Worm (Caenorhabditis elegans): ENCODE results near the gene idpa-2.

idpa-2 gene

ce11 chrII:8751042-8751441 lies 41.5 kb downstream of the idpa-2 start (continued):
- TF ChIP-seq nhr-41 (GFP tag; IDR thresholded peaks at IDR 0.05) (no peak), nhr-77 (tag; optimal IDR thresholded peaks at IDR 0.05) (no peak), jun-1 (tag; optimal IDR thresholded peaks at IDR 0.05) (no peak), dpl-1 (GFP tag; optimal IDR thresholded peaks at IDR 0.05) (no peak), unc-62 (GFP tag; optimal IDR thresholded peaks at IDR 0.05 in 1 of 2) (peak in 1 of 2 experiments; percentile 47), unc-62 (tag; optimal IDR thresholded peaks at IDR 0.05) (no peak), ZK546.5 (tag; optimal IDR thresholded peaks at IDR 0.05) (no peak), lin-38 (GFP tag; IDR thresholded peaks at IDR 0.05) (no peak), unc-39 (tag; optimal IDR thresholded peaks at IDR 0.05) (no peak), egl-27 (tag; optimal IDR thresholded peaks at IDR 0.05) (no peak), zag-1 (tag; optimal IDR thresholded peaks at IDR 0.05) (no peak), egl-43 (GFP tag; IDR thresholded peaks at IDR 0.05) (no peak), unc-130 (GFP tag; optimal IDR thresholded peaks at IDR 0.05) (no peak), hlh-11 (tag; optimal IDR thresholded peaks at IDR 0.05) (peak; percentile 66), saeg-2 (GFP tag; IDR thresholded peaks at IDR 0.05) (no peak), ceh-62 (tag; optimal IDR thresholded peaks at IDR 0.05) (no peak)

- TF ChIP-seq lin-38 (GFP tag; IDR thresholded peaks at IDR 0.05): no peak
- no peak for TF ChIP-seq mxl-2 (GFP tag; conservative IDR thresholded peaks at IDR 0.05)
- TF ChIP-seq F49E8.2 (tag; optimal IDR thresholded peaks at IDR 0.05; ENCODE audit: borderline replicate concordance): no peak
- no peak for TF ChIP-seq mdt-29 (GFP tag; IDR thresholded peaks at IDR 0.05)
- no peak for TF ChIP-seq T20F7.1 (GFP tag; optimal IDR thresholded peaks at IDR 0.05)
- TF ChIP-seq ctbp-1 (GFP tag; IDR thresholded peaks at IDR 0.05): no peak
- no peak for TF ChIP-seq aha-1 (tag)
- no peak for TF ChIP-seq ztf-11 (tag; optimal IDR thresholded peaks at IDR 0.05)
- TF ChIP-seq nhr-25 (tag; optimal IDR thresholded peaks at IDR 0.05; ENCODE audit: borderline replicate concordance, insufficient read depth): no peak
- TF ChIP-seq Y48G9A.11 (GFP tag; IDR thresholded peaks at IDR 0.05): no peak
- no peak for TF ChIP-seq mxl-3 (GFP tag; optimal IDR thresholded peaks at IDR 0.05)
- TF ChIP-seq egl-43 (GFP tag; IDR thresholded peaks at IDR 0.05): no peak
- TF ChIP-seq hlh-11 (tag; optimal IDR thresholded peaks at IDR 0.05): no peak
- TF ChIP-seq zfp-3 (GFP tag; conservative IDR thresholded peaks at IDR 0.05): no peak
- no peak for TF ChIP-seq duxl-1 (tag; optimal IDR thresholded peaks at IDR 0.05; ENCODE audit: poor library complexity)
- TF ChIP-seq pha-4 (GFP tag; IDR thresholded peaks at IDR 0.05): no peak
- no peak for TF ChIP-seq pha-4 (tag; optimal IDR thresholded peaks at IDR 0.05)
- no peak for TF ChIP-seq nhr-10 (tag; optimal IDR thresholded peaks at IDR 0.05)
- no peak for TF ChIP-seq nhr-42 (GFP tag; IDR thresholded peaks at IDR 0.05)
Observed at ce11 chrII:8750056-8750455, 42.5 kb downstream of the idpa-2 start.

- TF ChIP-seq mxl-3 (GFP tag; optimal IDR thresholded peaks at IDR 0.05): peak; percentile 18
- no peak for TF ChIP-seq unc-39 (tag; optimal IDR thresholded peaks at IDR 0.05)
- peak in 1 of 2 experiments; percentile 66 for TF ChIP-seq unc-62 (GFP tag; optimal IDR thresholded peaks at IDR 0.05 in 1 of 2)
- TF ChIP-seq unc-62 (tag; optimal IDR thresholded peaks at IDR 0.05): no peak
- peak; percentile 40 for TF ChIP-seq hlh-11 (tag; optimal IDR thresholded peaks at IDR 0.05)
Observed at ce11 chrII:8749084-8749483, 43.5 kb downstream of the idpa-2 start.

ce11 chrII:8748638-8749037 lies 43.9 kb downstream of the idpa-2 start:
- no peak for TF ChIP-seq set-16 (GFP tag; IDR thresholded peaks at IDR 0.05)
- no peak for TF ChIP-seq daf-16 (GFP tag; optimal IDR thresholded peaks at IDR 0.05)
- TF ChIP-seq daf-16 (tag; optimal IDR thresholded peaks at IDR 0.05): no peak
- no peak for TF ChIP-seq madf-9 (GFP tag; conservative IDR thresholded peaks at IDR 0.05)
- no peak for TF ChIP-seq snpc-1.2 (GFP tag; IDR thresholded peaks at IDR 0.05)
- TF ChIP-seq ceh-20 (GFP tag; IDR thresholded peaks at IDR 0.05): no peak
- no peak for TF ChIP-seq lin-15B (tag; optimal IDR thresholded peaks at IDR 0.05)
- TF ChIP-seq Y48G9A.11 (GFP tag; IDR thresholded peaks at IDR 0.05): no peak
- no peak for TF ChIP-seq R02D3.7 (tag; optimal IDR thresholded peaks at IDR 0.05)
- TF ChIP-seq jun-1 (tag; optimal IDR thresholded peaks at IDR 0.05): no peak
- no peak for TF ChIP-seq fkh-10 (GFP tag; optimal IDR thresholded peaks at IDR 0.05)
- TF ChIP-seq aly-2 (tag; optimal IDR thresholded peaks at IDR 0.05): no peak
- no peak for TF ChIP-seq skn-1 (tag; optimal IDR thresholded peaks at IDR 0.05)

Data from whole organism, L4 larva.